Worm (Caenorhabditis elegans) whole organism, L4 larva: ENCODE measurements around the gene C14A4.6.
A peak's percentile ranks its signal among the peaks of the same experiment; 100 is the strongest.

Experiments used
- F49E8.2 ChIP-seq: sonication (generic microtip); optimal IDR thresholded peaks from 2 replicates; lab custom pipeline; 2016; ENCODE audit warnings: missing compliant biosample characterization, mild to moderate bottlenecking, missing genetic modification characterization, borderline replicate concordance
- Y48G9A.11 ChIP-seq: fragments of 200-800 bp; sonication (Bioruptor generic); IDR thresholded peaks from 2 replicates; pipeline ENCODE4 v1.3.6; 2022; ENCODE audit warnings: missing genetic modification reagents, missing genetic modification characterization, missing compliant biosample characterization
- Y5F2A.4 ChIP-seq: fragments of 200-800 bp; sonication (Bioruptor generic); optimal IDR thresholded peaks from 2 replicates; lab custom pipeline; 2018; ENCODE audit warnings: mild to moderate bottlenecking, missing genetic modification characterization, missing compliant biosample characterization
- Y75B8A.6 ChIP-seq: fragments of 200-800 bp; sonication (Bioruptor generic); IDR thresholded peaks from 2 replicates; pipeline ENCODE4 v1.3.6; 2022; ENCODE audit warnings: missing genetic modification reagents, missing genetic modification characterization, missing compliant biosample characterization
- ZK546.5 ChIP-seq, 2 experiments: sonication (generic microtip); optimal IDR thresholded peaks; 2 replicates each; lab custom pipeline; 2017; ENCODE audit warnings: missing biosample characterization in 2 of 2, missing genetic modification characterization in 2 of 2
- ama-1 ChIP-seq: fragments of 150-350 bp; optimal IDR thresholded peaks from 2 replicates; lab custom pipeline; 2014; ENCODE audit warnings: inconsistent platforms, mixed read lengths
- ceh-20 ChIP-seq: fragments of 200-800 bp; sonication (Bioruptor generic); IDR thresholded peaks from 2 replicates; pipeline ENCODE4 v1.3.6; 2022; ENCODE audit warnings: missing genetic modification reagents, missing genetic modification characterization, missing compliant biosample characterization
- ceh-32 ChIP-seq: sonication (generic microtip); optimal IDR thresholded peaks from 2 replicates; lab custom pipeline; 2016; ENCODE audit warnings: mild to moderate bottlenecking, missing genetic modification characterization, missing compliant biosample characterization; ENCODE audit not compliant: poor library complexity
- ceh-62 ChIP-seq: sonication (generic microtip); optimal IDR thresholded peaks from 2 replicates; lab custom pipeline; 2017; ENCODE audit warnings: missing biosample characterization, missing genetic modification characterization
- daf-12 ChIP-seq: fragments of 150-350 bp; optimal IDR thresholded peaks from 2 replicates; lab custom pipeline; 2014; ENCODE audit warnings: missing biosample characterization, missing genetic modification reagents, missing genetic modification characterization
- daf-16 ChIP-seq, 3 experiments: sonication (generic microtip); optimal IDR thresholded peaks; 2 replicates each; lab custom pipeline; 2016 to 2017; ENCODE audit warnings: missing genetic modification characterization in 3 of 3, missing genetic modification reagents in 3 of 3, mild to moderate bottlenecking in 2 of 3, missing compliant biosample characterization in 2 of 3, missing biosample characterization in 1 of 3, moderate library complexity in 1 of 3
- daf-19 ChIP-seq: fragments of 200-800 bp; sonication (Bioruptor generic); conservative IDR thresholded peaks from 2 replicates; pipeline ENCODE4 v1.3.6; 2022; ENCODE audit warnings: missing genetic modification characterization, missing compliant biosample characterization
- daf-8 ChIP-seq: fragments of 200-800 bp; sonication (Bioruptor generic); IDR thresholded peaks from 2 replicates; pipeline ENCODE4 v1.3.6; 2022; ENCODE audit warnings: missing genetic modification characterization, missing compliant biosample characterization
- dmd-6 ChIP-seq: fragments of 200-800 bp; sonication (Bioruptor generic); IDR thresholded peaks from 2 replicates; pipeline ENCODE4 v1.3.6; 2022; ENCODE audit warnings: missing genetic modification reagents, missing genetic modification characterization, missing compliant biosample characterization
- dmd-9 ChIP-seq: fragments of 200-800 bp; sonication (Bioruptor generic); IDR thresholded peaks from 2 replicates; pipeline ENCODE4 v1.3.6; 2022; ENCODE audit warnings: missing genetic modification reagents, missing genetic modification characterization, missing compliant biosample characterization
- duxl-1 ChIP-seq: sonication (generic microtip); optimal IDR thresholded peaks from 2 replicates; lab custom pipeline; 2016; ENCODE audit warnings: mild to moderate bottlenecking, missing genetic modification characterization, moderate library complexity, missing compliant biosample characterization; ENCODE audit not compliant: poor library complexity
- egl-43 ChIP-seq: fragments of 200-800 bp; sonication (Bioruptor generic); IDR thresholded peaks from 2 replicates; pipeline ENCODE4 v1.3.6; 2022; ENCODE audit warnings: missing genetic modification reagents, missing genetic modification characterization, missing compliant biosample characterization
- fos-1 ChIP-seq: fragments of 150-350 bp; optimal IDR thresholded peaks from 2 replicates; lab custom pipeline; 2014; ENCODE audit warnings: missing biosample characterization, missing genetic modification characterization
- hlh-11 ChIP-seq: fragments of 200-800 bp; sonication (Bioruptor generic); optimal IDR thresholded peaks from 2 replicates; lab custom pipeline; 2018; ENCODE audit warnings: mild to moderate bottlenecking, missing genetic modification characterization, missing compliant biosample characterization
- hmg-1.1 ChIP-seq: fragments of 200-800 bp; sonication (Bioruptor generic); IDR thresholded peaks from 2 replicates; pipeline ENCODE4 v1.3.6; 2022; ENCODE audit warnings: missing genetic modification reagents, missing genetic modification characterization, missing compliant biosample characterization
- lim-7 ChIP-seq: fragments of 200-800 bp; sonication (Bioruptor generic); IDR thresholded peaks from 2 replicates; pipeline ENCODE4 v1.3.6; 2022; ENCODE audit warnings: missing genetic modification characterization, missing compliant biosample characterization
- lin-13 ChIP-seq: fragments of 150-350 bp; optimal IDR thresholded peaks from 2 replicates; lab custom pipeline; 2014; ENCODE audit warnings: missing biosample characterization, missing genetic modification reagents, missing genetic modification characterization
- lin-15B ChIP-seq: fragments of 150-350 bp; sonication (generic microtip); optimal IDR thresholded peaks from 3 replicates; lab custom pipeline; 2014; ENCODE audit warnings: missing biosample characterization, missing genetic modification characterization
- lin-29 ChIP-seq: fragments of 200-800 bp; sonication (Bioruptor generic); IDR thresholded peaks from 2 replicates; pipeline ENCODE4 v1.3.6; 2022; ENCODE audit warnings: missing genetic modification reagents, missing genetic modification characterization, missing compliant biosample characterization
- lin-39 ChIP-seq: fragments of 150-350 bp; optimal IDR thresholded peaks from 2 replicates; lab custom pipeline; 2014; ENCODE audit warnings: missing biosample characterization, missing genetic modification reagents, missing genetic modification characterization
- lsy-2 ChIP-seq, 2 experiments: fragments of 150-350 bp in 1 of 2; sonication (generic microtip) in 1 of 2; optimal IDR thresholded peaks; 2 replicates each; lab custom pipeline; 2014 to 2017; ENCODE audit warnings: missing biosample characterization in 2 of 2, missing genetic modification characterization in 2 of 2
- madf-5 ChIP-seq, 2 experiments: fragments of 200-800 bp; sonication (Bioruptor generic); IDR thresholded peaks; 2 replicates each; pipeline ENCODE4 v1.3.6; 2022; ENCODE audit warnings: missing compliant biosample characterization in 2 of 2, missing genetic modification characterization in 2 of 2
- mep-1 ChIP-seq: fragments of 150-350 bp; sonication (generic microtip); optimal IDR thresholded peaks from 3 replicates; lab custom pipeline; 2014; ENCODE audit warnings: missing biosample characterization, missing genetic modification characterization
- mes-2 ChIP-seq: sonication (generic microtip); optimal IDR thresholded peaks from 2 replicates; lab custom pipeline; 2016; ENCODE audit warnings: missing genotype, mild to moderate bottlenecking, missing genetic modification characterization, missing compliant biosample characterization; ENCODE audit not compliant: poor library complexity, severe bottlenecking
- nhr-10 ChIP-seq: fragments of 150-350 bp; optimal IDR thresholded peaks from 2 replicates; lab custom pipeline; 2014; ENCODE audit warnings: missing biosample characterization, missing genetic modification characterization
- nhr-11 ChIP-seq: fragments of 150-350 bp; optimal IDR thresholded peaks from 2 replicates; lab custom pipeline; 2014; ENCODE audit warnings: missing biosample characterization, missing genetic modification characterization
- nhr-237 ChIP-seq: sonication (generic microtip); optimal IDR thresholded peaks from 2 replicates; lab custom pipeline; 2017; ENCODE audit warnings: missing biosample characterization, missing genetic modification characterization
- nhr-41 ChIP-seq: fragments of 200-800 bp; sonication (Bioruptor generic); IDR thresholded peaks from 2 replicates; pipeline ENCODE4 v1.3.6; 2022; ENCODE audit warnings: missing genetic modification reagents, missing genetic modification characterization, missing compliant biosample characterization
- nhr-48 ChIP-seq: sonication (generic microtip); optimal IDR thresholded peaks from 2 replicates; lab custom pipeline; 2016; ENCODE audit warnings: mild to moderate bottlenecking, missing genetic modification characterization, missing compliant biosample characterization
- nhr-6 ChIP-seq: fragments of 150-350 bp; optimal IDR thresholded peaks from 2 replicates; lab custom pipeline; 2014; ENCODE audit warnings: missing biosample characterization, missing genetic modification characterization
- saeg-2 ChIP-seq: fragments of 200-800 bp; sonication (Bioruptor generic); IDR thresholded peaks from 2 replicates; pipeline ENCODE4 v1.3.6; 2022; ENCODE audit warnings: missing genetic modification reagents, missing genetic modification characterization, missing compliant biosample characterization
- sdz-12 ChIP-seq: fragments of 200-800 bp; sonication (Bioruptor generic); optimal IDR thresholded peaks from 2 replicates; lab custom pipeline; 2018; ENCODE audit warnings: mild to moderate bottlenecking, missing genetic modification characterization, missing compliant biosample characterization
- skn-1 ChIP-seq: fragments of 150-350 bp; optimal IDR thresholded peaks from 2 replicates; lab custom pipeline; 2014; ENCODE audit warnings: missing biosample characterization, missing genetic modification characterization
- snpc-4 ChIP-seq: fragments of 150-350 bp; optimal IDR thresholded peaks from 2 replicates; lab custom pipeline; 2014; ENCODE audit warnings: missing biosample characterization, missing genetic modification characterization
- spr-1 ChIP-seq: sonication (generic microtip); optimal IDR thresholded peaks from 2 replicates; lab custom pipeline; 2016; ENCODE audit warnings: mild to moderate bottlenecking, missing genetic modification characterization, missing compliant biosample characterization
- spr-3 ChIP-seq: fragments of 200-800 bp; sonication (Bioruptor generic); optimal IDR thresholded peaks from 2 replicates; lab custom pipeline; 2018; ENCODE audit warnings: mild to moderate bottlenecking, missing genetic modification characterization, missing compliant biosample characterization
- tag-97 ChIP-seq: fragments of 200-800 bp; sonication (Bioruptor generic); IDR thresholded peaks from 2 replicates; pipeline ENCODE4 v1.3.6; 2022; ENCODE audit warnings: missing genetic modification characterization, missing compliant biosample characterization
- tra-1 ChIP-seq: fragments of 200-800 bp; sonication (Bioruptor generic); IDR thresholded peaks from 2 replicates; pipeline ENCODE4 v1.3.6; 2022; ENCODE audit warnings: missing genetic modification reagents, missing genetic modification characterization, missing compliant biosample characterization
- unc-130 ChIP-seq: sonication (generic microtip); optimal IDR thresholded peaks from 2 replicates; lab custom pipeline; 2016; ENCODE audit warnings: missing genetic modification reagents, missing genetic modification characterization, missing compliant biosample characterization
- zag-1 ChIP-seq: fragments of 150-350 bp; optimal IDR thresholded peaks from 2 replicates; lab custom pipeline; 2014; ENCODE audit warnings: missing biosample characterization, missing genetic modification characterization
- zfp-2 ChIP-seq: sonication (generic microtip); optimal IDR thresholded peaks from 2 replicates; lab custom pipeline; 2016; ENCODE audit warnings: mild to moderate bottlenecking, missing genetic modification characterization, missing compliant biosample characterization
- ztf-11 ChIP-seq: fragments of 150-350 bp; optimal IDR thresholded peaks from 2 replicates; lab custom pipeline; 2014; ENCODE audit warnings: missing biosample characterization, missing genetic modification characterization

Gene C14A4.6

ce11 chrII:10553377-10554045 is 41.1 kb downstream of the C14A4.6 start (continued):
- TF ChIP-seq mes-2 (tag; lab: Kevin White, UChicago) (no peak), spr-1 (tag; lab: Kevin White, UChicago) (no peak), hlh-11 (tag; lab: Kevin White, UChicago) (peak; percentile 12), Y75B8A.6 (no peak), madf-5 (GFP tag; IDR thresholded peaks at IDR 0.05; lab: Robert Waterston, UW) (0 out of 4 replicates have a peak, but pooled peaks have one; percentile 15 to 25), ZK546.5 (tag; optimal IDR thresholded peaks at IDR 0.05; lab: Kevin White, UChicago) (no peak), hmg-1.1 (no peak), saeg-2 (no peak), lim-7 (GFP tag; lab: Robert Waterston, UW) (no peak), fos-1 (no peak), daf-12 (tag; lab: Kevin White, UChicago) (no peak), ceh-20 (GFP tag; lab: Robert Waterston, UW) (no peak), lin-39 (tag; lab: Kevin White, UChicago) (no peak), ceh-32 (tag; lab: Kevin White, UChicago) (no peak), F49E8.2 (tag; lab: Kevin White, UChicago) (no peak), dmd-9 (GFP tag; lab: Robert Waterston, UW) (no peak), ceh-62 (no peak)
- TF ChIP-seq, all 104 proteins: peak for 13

DNA sequence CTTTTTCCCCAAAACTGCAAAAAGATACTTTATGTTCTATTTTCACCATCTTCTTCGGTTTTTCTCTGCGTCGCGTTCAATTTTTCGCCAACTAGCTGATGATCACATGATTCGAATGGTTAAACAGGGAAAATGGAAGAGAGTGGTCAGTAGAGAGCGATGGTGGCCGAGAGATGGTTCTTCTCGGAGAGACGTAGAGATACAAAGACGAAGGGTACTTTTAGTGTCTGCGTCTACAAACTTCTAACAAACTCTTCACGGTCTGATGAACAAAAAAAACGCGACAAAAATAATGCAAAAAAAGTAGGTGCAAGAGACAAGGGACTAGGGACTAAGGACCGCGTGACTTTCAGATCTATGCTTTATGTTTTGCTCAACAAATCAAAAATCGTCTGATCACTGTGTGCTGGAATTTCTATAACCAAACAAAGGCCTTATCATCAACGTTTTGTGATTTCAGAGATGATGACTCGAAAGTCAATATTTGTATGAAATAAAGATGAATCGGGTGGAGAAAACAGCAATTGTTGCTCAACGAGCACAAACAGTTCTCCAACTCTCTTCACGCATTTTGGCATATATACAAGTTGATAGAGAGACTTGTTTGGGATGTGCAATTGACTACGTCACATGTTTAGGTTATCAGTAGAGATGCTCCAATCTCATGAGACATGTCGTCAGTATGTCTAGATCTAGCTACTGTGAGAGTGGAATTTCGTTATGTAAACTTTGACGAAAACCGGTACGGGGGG is 42.4 kb downstream of the C14A4.6 start:
- TF ChIP-seq ama-1 (lab: Kevin White, UChicago) (peak; percentile 82), zfp-2 (tag; lab: Kevin White, UChicago) (no peak), lsy-2 (tag; optimal IDR thresholded peaks at IDR 0.05; lab: Kevin White, UChicago) (peak; percentile 76 to 92), egl-43 (peak; percentile 77), madf-5 (GFP tag; IDR thresholded peaks at IDR 0.05; lab: Robert Waterston, UW) (no peak; a peak in 1 of 4 replicates), Y48G9A.11 (GFP tag; lab: Robert Waterston, UW) (no peak), nhr-41 (GFP tag; lab: Robert Waterston, UW) (peak; percentile 24; the same call in 1 of the 2 replicates), nhr-48 (tag; lab: Kevin White, UChicago) (peak; percentile 95), unc-130 (no peak), snpc-4 (tag; lab: Kevin White, UChicago) (no peak), zag-1 (tag; lab: Kevin White, UChicago) (peak; percentile 52), sdz-12 (peak; percentile 7), ztf-11 (tag; lab: Kevin White, UChicago) (no peak), lin-39 (tag; lab: Kevin White, UChicago) (no peak), dmd-6 (GFP tag; lab: Robert Waterston, UW) (peak; percentile 87), fos-1 (peak; percentile 66), duxl-1 (tag; lab: Kevin White, UChicago) (peak; percentile 70), daf-8 (GFP tag; lab: Robert Waterston, UW) (no peak), spr-1 (tag; lab: Kevin White, UChicago) (peak; percentile 63), nhr-6 (tag; lab: Kevin White, UChicago) (peak; percentile 66), nhr-10 (tag; lab: Kevin White, UChicago) (peak; percentile 82), nhr-237 (tag; lab: Kevin White, UChicago) (no peak), mep-1 (tag; lab: Kevin White, UChicago) (peak; percentile 89), spr-3 (GFP tag; lab: Kevin White, UChicago) (peak; percentile 26), tra-1 (GFP tag; lab: Robert Waterston, UW) (peak; percentile 82), hlh-11 (tag; lab: Kevin White, UChicago) (peak; percentile 96), tag-97 (GFP tag; lab: Robert Waterston, UW) (no peak), lin-13 (GFP tag; lab: Kevin White, UChicago) (no peak), skn-1 (no peak), nhr-11 (tag; lab: Kevin White, UChicago) (peak; percentile 98), daf-16 (GFP tag; optimal IDR thresholded peaks at IDR 0.05; lab: Kevin White, UChicago) (peak in 1 of 2 experiments; percentile 79), daf-16 (tag; optimal IDR thresholded peaks at IDR 0.05; lab: Kevin White, UChicago) (peak; percentile 86), lin-15B (tag; lab: Kevin White, UChicago) (no peak), Y5F2A.4 (no peak), lin-29 (GFP tag; lab: Robert Waterston, UW) (peak; percentile 70; the same call in 1 of the 2 replicates), daf-19 (GFP tag; lab: Robert Waterston, UW) (no peak)
